Worm (Caenorhabditis elegans) whole organism, mixed stage, embryonic: Measurements from ENCODE around the gene nhr-146.

ENCODE experiments used
- ceh-43 ChIP-seq: fragments of 200-800 bp; sonication (Bioruptor generic); optimal IDR thresholded peaks from 2 replicates; lab custom pipeline; 2018; ENCODE audit warnings: mild to moderate bottlenecking, missing genetic modification characterization, moderate library complexity, missing compliant biosample characterization
- cnd-1 ChIP-seq: fragments of 200-800 bp; sonication (Bioruptor generic); optimal IDR thresholded peaks from 2 replicates; lab custom pipeline; 2018; ENCODE audit warnings: mild to moderate bottlenecking, missing genetic modification characterization, missing compliant biosample characterization
- elt-1 ChIP-seq: sonication (generic microtip); optimal IDR thresholded peaks from 2 replicates; lab custom pipeline; 2017; ENCODE audit warnings: missing genetic modification characterization, mild to moderate bottlenecking, missing compliant biosample characterization, antibody characterized with exemption, moderate library complexity, borderline replicate concordance; ENCODE audit not compliant: insufficient read depth
- elt-3 ChIP-seq: fragments of 150-350 bp; optimal IDR thresholded peaks from 2 replicates; lab custom pipeline; 2014; ENCODE audit warnings: missing biosample characterization, missing genetic modification characterization
- mab-5 ChIP-seq: fragments of 150-350 bp; optimal IDR thresholded peaks from 2 replicates; lab custom pipeline; 2014; ENCODE audit warnings: missing biosample characterization, missing genetic modification characterization
- nhr-12 ChIP-seq: fragments of 150-350 bp; optimal IDR thresholded peaks from 2 replicates; lab custom pipeline; 2014; ENCODE audit warnings: missing biosample characterization, missing genetic modification characterization
- nhr-237 ChIP-seq: fragments of 150-350 bp; optimal IDR thresholded peaks from 2 replicates; lab custom pipeline; 2014; ENCODE audit warnings: missing biosample characterization, missing genetic modification characterization
- nhr-76 ChIP-seq: sonication (generic microtip); optimal IDR thresholded peaks from 2 replicates; lab custom pipeline; 2017; ENCODE audit warnings: missing biosample characterization, missing genetic modification characterization
- pha-4 ChIP-seq: fragments of 150-350 bp; optimal IDR thresholded peaks from 2 replicates; lab custom pipeline; 2018; ENCODE audit warnings: missing biosample characterization, missing genetic modification reagents, missing genetic modification characterization
- sem-2 ChIP-seq: fragments of 200-800 bp; sonication (Bioruptor generic); optimal IDR thresholded peaks from 2 replicates; lab custom pipeline; 2018; ENCODE audit warnings: mild to moderate bottlenecking, missing genetic modification characterization, missing compliant biosample characterization
- snpc-4 ChIP-seq: fragments of 150-350 bp; optimal IDR thresholded peaks from 2 replicates; lab custom pipeline; 2014; ENCODE audit warnings: missing biosample characterization, missing genetic modification characterization
- unc-120 ChIP-seq: sonication (generic microtip); optimal IDR thresholded peaks from 2 replicates; lab custom pipeline; 2017; ENCODE audit warnings: missing genetic modification characterization, missing compliant biosample characterization; ENCODE audit not compliant: poor library complexity, severe bottlenecking
- unc-62 ChIP-seq: fragments of 150-350 bp; optimal IDR thresholded peaks from 2 replicates; lab custom pipeline; 2014; ENCODE audit warnings: missing biosample characterization, missing genetic modification reagents, missing genetic modification characterization
- ztf-11 ChIP-seq: fragments of 150-350 bp; optimal IDR thresholded peaks from 2 replicates; lab custom pipeline; 2014; ENCODE audit warnings: missing biosample characterization, missing genetic modification characterization

DNA sequence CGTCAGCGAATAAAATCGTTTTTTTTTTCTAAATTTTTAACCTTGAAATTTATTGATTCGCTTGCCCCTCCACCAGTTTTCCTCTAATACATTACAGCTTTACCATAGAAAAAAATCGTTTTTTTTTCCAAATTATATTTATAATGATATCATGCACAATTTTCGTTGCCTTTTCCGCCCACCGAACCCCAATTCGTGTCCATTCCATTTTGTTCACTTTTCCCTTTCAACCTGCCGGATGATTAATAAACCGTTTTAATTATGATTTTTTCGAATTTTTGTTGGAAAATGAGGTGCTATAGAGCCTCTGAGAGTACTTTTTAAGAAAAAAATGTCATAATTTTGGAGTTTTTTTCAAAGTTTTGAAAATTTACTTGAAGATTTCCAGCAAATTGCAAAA lies 25.2 kb upstream of the nhr-146 start, which contains the start of gene set-23:
- TF ChIP-seq sem-2: no peak
- TF ChIP-seq nhr-237 (tag; lab: Kevin White, UChicago): no peak
- TF ChIP-seq nhr-76 (tag; lab: Kevin White, UChicago): no peak
- no peak for TF ChIP-seq unc-62 (GFP tag; lab: Kevin White, UChicago)
- no peak for TF ChIP-seq unc-120 (tag; lab: Kevin White, UChicago)
- TF ChIP-seq ceh-43: no peak
- TF ChIP-seq pha-4 (tag; lab: Kevin White, UChicago): no peak
- no peak for TF ChIP-seq elt-1 (tag; lab: Kevin White, UChicago)
- no peak for TF ChIP-seq nhr-12 (tag; lab: Kevin White, UChicago)
- TF ChIP-seq ztf-11: no peak
- no peak for TF ChIP-seq cnd-1 (tag; lab: Kevin White, UChicago)
- no peak for TF ChIP-seq snpc-4 (tag; lab: Kevin White, UChicago)
- TF ChIP-seq elt-3: no peak
- no peak for TF ChIP-seq mab-5
